Fruit fly (Drosophila melanogaster) whole organism, adult: Measurements from ENCODE around the gene CG9400.

ENCODE experiments used
- CG11617 ChIP-seq: fragments of 200-800 bp; sonication (Bioruptor generic); optimal IDR thresholded peaks from 2 replicates; lab custom pipeline; 2017; ENCODE audit warnings: mild to moderate bottlenecking, missing biosample characterization, missing genetic modification reagents, missing genetic modification characterization
- CG12768 ChIP-seq: fragments of 200-800 bp; sonication (Bioruptor generic); optimal IDR thresholded peaks from 2 replicates; lab custom pipeline; 2017; ENCODE audit warnings: missing biosample characterization, missing genetic modification characterization, mild to moderate bottlenecking, moderate library complexity, missing genetic modification reagents
- CG14711 ChIP-seq: fragments of 200-800 bp; sonication (Bioruptor generic); optimal IDR thresholded peaks from 2 replicates; lab custom pipeline; 2018; ENCODE audit warnings: missing biosample characterization, mild to moderate bottlenecking, missing genetic modification characterization, moderate library complexity
- CG1620 ChIP-seq: fragments of 200-800 bp; sonication (Bioruptor generic); optimal IDR thresholded peaks from 2 replicates; lab custom pipeline; 2016; ENCODE audit warnings: missing biosample characterization, missing genetic modification characterization
- CG7045 ChIP-seq: fragments of 200-800 bp; sonication (Bioruptor generic); optimal IDR thresholded peaks from 2 replicates; lab custom pipeline; 2017; ENCODE audit warnings: missing biosample characterization, mild to moderate bottlenecking, missing genetic modification characterization
- Clk ChIP-seq: fragments of 200-800 bp; sonication (Bioruptor generic); optimal IDR thresholded peaks from 2 replicates; lab custom pipeline; 2017; ENCODE audit warnings: missing biosample characterization, missing genetic modification characterization
- Crg-1 ChIP-seq: fragments of 200-800 bp; sonication (Bioruptor generic); optimal IDR thresholded peaks from 2 replicates; lab custom pipeline; 2016; ENCODE audit warnings: missing biosample characterization, missing genetic modification characterization
- Hr96 ChIP-seq: fragments of 200-800 bp; sonication (Bioruptor generic); optimal IDR thresholded peaks from 2 replicates; lab custom pipeline; 2016; ENCODE audit warnings: missing biosample characterization, missing genetic modification characterization
- Mnt ChIP-seq: fragments of 200-800 bp; sonication (Bioruptor generic); optimal IDR thresholded peaks from 2 replicates; lab custom pipeline; 2016; ENCODE audit warnings: missing biosample characterization, mild to moderate bottlenecking, missing genetic modification characterization
- bab1 ChIP-seq: fragments of 200-800 bp; sonication (Bioruptor generic); optimal IDR thresholded peaks from 3 replicates; lab custom pipeline; 2019; ENCODE audit warnings: missing biosample characterization, mild to moderate bottlenecking, missing genetic modification characterization, moderate library complexity
- kay ChIP-seq: fragments of 200-800 bp; sonication (Bioruptor generic); peaks from one replicate; lab custom pipeline; 2016; ENCODE audit warnings: missing biosample characterization, missing genetic modification characterization, borderline replicate concordance
- pad ChIP-seq: fragments of 200-800 bp; sonication (Bioruptor generic); optimal IDR thresholded peaks from 3 replicates; lab custom pipeline; 2017; ENCODE audit warnings: missing biosample characterization, missing genetic modification characterization, mild to moderate bottlenecking, moderate library complexity, missing genetic modification reagents
- tj ChIP-seq: fragments of 200-800 bp; sonication (Bioruptor generic); optimal IDR thresholded peaks from 3 replicates; lab custom pipeline; 2017; ENCODE audit warnings: missing biosample characterization, mild to moderate bottlenecking, missing genetic modification characterization, moderate library complexity
- toe ChIP-seq: fragments of 200-800 bp; sonication (Bioruptor generic); optimal IDR thresholded peaks from 2 replicates; lab custom pipeline; 2016; ENCODE audit warnings: missing biosample characterization, missing genetic modification characterization

dm6 chrX:14289293-14289692 lies at the start of gene CG9400:
- no peak for TF ChIP-seq CG7045 (GFP tag; lab: Kevin White, UChicago)
- no peak for TF ChIP-seq pad (GFP tag; lab: Kevin White, UChicago)
- no peak for TF ChIP-seq tj (GFP tag; lab: Kevin White, UChicago)
- no peak for TF ChIP-seq CG12768
- no peak for TF ChIP-seq Crg-1
- no peak for TF ChIP-seq toe
- no peak for TF ChIP-seq CG11617 (GFP tag; lab: Kevin White, UChicago)
- TF ChIP-seq Hr96 (GFP tag; lab: Kevin White, UChicago): no peak
- no peak for TF ChIP-seq bab1 (GFP tag; lab: Kevin White, UChicago)
- TF ChIP-seq Mnt (GFP tag; lab: Kevin White, UChicago): no peak
- no peak for TF ChIP-seq kay
- TF ChIP-seq CG1620 (GFP tag; lab: Kevin White, UChicago): no peak
- TF ChIP-seq Clk: no peak
- no peak for TF ChIP-seq CG14711 (tag; lab: Kevin White, UChicago)
